Worm (Caenorhabditis elegans) whole organism, late embryonic: Measurements from ENCODE around the gene Y57E12AR.1.

ENCODE experiments used
- ceh-19 ChIP-seq: fragments of 200-800 bp; sonication (Bioruptor generic); optimal IDR thresholded peaks from 2 replicates; lab custom pipeline; 2018; ENCODE audit warnings: mild to moderate bottlenecking, missing genetic modification characterization, missing compliant biosample characterization
- dve-1 ChIP-seq: sonication (generic microtip); optimal IDR thresholded peaks from 2 replicates; lab custom pipeline; 2017; ENCODE audit warnings: antibody characterized with exemption, mild to moderate bottlenecking, missing genetic modification characterization, missing compliant biosample characterization
- ets-4 ChIP-seq: sonication (generic microtip); optimal IDR thresholded peaks from 2 replicates; lab custom pipeline; 2016; ENCODE audit warnings: missing genetic modification characterization, missing compliant biosample characterization
- fkh-10 ChIP-seq: fragments of 150-350 bp; optimal IDR thresholded peaks from 2 replicates; lab custom pipeline; 2014; ENCODE audit warnings: missing biosample characterization, missing genetic modification reagents, missing genetic modification characterization

DNA sequence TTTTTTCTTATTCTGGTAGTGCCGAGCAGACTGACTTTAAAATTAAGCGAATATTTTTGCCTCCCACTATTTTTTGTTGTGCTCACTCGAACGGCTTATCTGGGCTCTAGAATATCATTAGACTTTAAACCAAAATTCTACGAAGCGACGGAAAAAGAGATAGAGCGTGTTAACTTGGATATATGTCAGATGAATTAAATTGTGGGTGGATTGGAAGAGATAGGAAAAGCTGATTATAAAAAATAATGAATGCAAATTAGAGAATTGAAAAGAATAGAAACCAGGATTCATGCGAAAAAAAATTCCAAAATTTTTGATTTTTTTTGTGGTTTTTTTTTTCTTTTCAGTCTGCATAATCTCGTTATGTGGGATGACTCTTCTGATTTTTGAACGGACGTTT, 43.4 kb downstream of the Y57E12AR.1 start, which contains the start of gene F20A1.4:
- TF ChIP-seq ceh-19 (no peak), fkh-10 (GFP tag; lab: Kevin White, UChicago) (no peak), ets-4 (tag; lab: Kevin White, UChicago) (no peak), dve-1 (tag; lab: Kevin White, UChicago) (no peak)
